Worm (Caenorhabditis elegans): ENCODE measurements around the gene best-17.
A peak's percentile ranks its signal among the peaks of the same experiment; 100 is the strongest.

The best-17 gene

ce11 chrIII:626091-626490, 16.6 kb upstream of the best-17 start:
- TF ChIP-seq med-1 (GFP tag; optimal IDR thresholded peaks at IDR 0.05; ENCODE audit: insufficient read depth), result no peak
- TF ChIP-seq klf-2 (GFP tag; conservative IDR thresholded peaks at IDR 0.05), result no peak

ce11 chrIII:623754-624153, 14.3 kb upstream of the best-17 start:
- TF ChIP-seq T22C8.4 (GFP tag; IDR thresholded peaks at IDR 0.05), result no peak
- no peak for TF ChIP-seq ztf-29 (GFP tag; IDR thresholded peaks at IDR 0.05)
- no peak for TF ChIP-seq klf-2 (GFP tag; conservative IDR thresholded peaks at IDR 0.05)
- peak; percentile 65; the same call in 1 of the 2 replicates for TF ChIP-seq flt-1 (GFP tag; IDR thresholded peaks at IDR 0.05)
- TF ChIP-seq cog-1 (tag; optimal IDR thresholded peaks at IDR 0.05), result peak; percentile 91
- no peak for TF ChIP-seq ref-1 (GFP tag; conservative IDR thresholded peaks at IDR 0.05)
- TF ChIP-seq med-1 (GFP tag; optimal IDR thresholded peaks at IDR 0.05; ENCODE audit: insufficient read depth), result no peak
- TF ChIP-seq ztf-23 (GFP tag; IDR thresholded peaks at IDR 0.05), result peak; percentile 45; the same call in 1 of the 2 replicates
- TF ChIP-seq tab-1 (GFP tag; IDR thresholded peaks at IDR 0.05), result no peak

- TF ChIP-seq med-1 (GFP tag; optimal IDR thresholded peaks at IDR 0.05; ENCODE audit: insufficient read depth) (no peak), T22C8.4 (GFP tag; IDR thresholded peaks at IDR 0.05) (no peak), cog-1 (tag; optimal IDR thresholded peaks at IDR 0.05) (no peak), ref-1 (GFP tag; conservative IDR thresholded peaks at IDR 0.05) (no peak), flt-1 (GFP tag; IDR thresholded peaks at IDR 0.05) (no peak), klf-2 (GFP tag; conservative IDR thresholded peaks at IDR 0.05) (no peak), tab-1 (GFP tag; IDR thresholded peaks at IDR 0.05) (no peak), ztf-29 (GFP tag; IDR thresholded peaks at IDR 0.05) (no peak), ztf-23 (GFP tag; IDR thresholded peaks at IDR 0.05) (no peak)
Measured at ce11 chrIII:620204-620718, 10.8 kb upstream of the best-17 start, which contains the start of gene T19C3.4. Gene T19C3.4 (minus strand): TSS chrIII:620254.

- TF ChIP-seq tab-1 (GFP tag; IDR thresholded peaks at IDR 0.05) (no peak), klf-2 (GFP tag; conservative IDR thresholded peaks at IDR 0.05) (no peak), T22C8.4 (GFP tag; IDR thresholded peaks at IDR 0.05) (no peak), ztf-29 (GFP tag; IDR thresholded peaks at IDR 0.05) (no peak), med-1 (GFP tag; optimal IDR thresholded peaks at IDR 0.05; ENCODE audit: insufficient read depth) (no peak), ref-1 (GFP tag; conservative IDR thresholded peaks at IDR 0.05) (no peak), ztf-23 (GFP tag; IDR thresholded peaks at IDR 0.05) (no peak), flt-1 (GFP tag; IDR thresholded peaks at IDR 0.05) (no peak), cog-1 (tag; optimal IDR thresholded peaks at IDR 0.05) (no peak)
Measured at ce11 chrIII:617467-617866, 8.0 kb upstream of the best-17 start, which contains the start of gene T19C3.2. Gene T19C3.2 (minus strand): TSS chrIII:617567.

- TF ChIP-seq cog-1 (tag; optimal IDR thresholded peaks at IDR 0.05) (no peak), flt-1 (GFP tag; IDR thresholded peaks at IDR 0.05) (no peak), tab-1 (GFP tag; IDR thresholded peaks at IDR 0.05) (no peak), T22C8.4 (GFP tag; IDR thresholded peaks at IDR 0.05) (no peak), ref-1 (GFP tag; conservative IDR thresholded peaks at IDR 0.05) (no peak), ztf-23 (GFP tag; IDR thresholded peaks at IDR 0.05) (no peak)
Measured at ce11 chrIII:614447-614846, 5.0 kb upstream of the best-17 start, which contains the start of gene T19C3.3. Gene T19C3.3 (minus strand): TSS chrIII:614547.

ce11 chrIII:612759-613158, 3.3 kb upstream of the best-17 start:
- no peak for TF ChIP-seq ztf-29 (GFP tag; IDR thresholded peaks at IDR 0.05)
- no peak for TF ChIP-seq tab-1 (GFP tag; IDR thresholded peaks at IDR 0.05)
- no peak for TF ChIP-seq cog-1 (tag; optimal IDR thresholded peaks at IDR 0.05)
- TF ChIP-seq klf-2 (GFP tag; conservative IDR thresholded peaks at IDR 0.05), result no peak
- no peak for TF ChIP-seq med-1 (GFP tag; optimal IDR thresholded peaks at IDR 0.05; ENCODE audit: insufficient read depth)
- no peak for TF ChIP-seq flt-1 (GFP tag; IDR thresholded peaks at IDR 0.05)
- no peak for TF ChIP-seq T22C8.4 (GFP tag; IDR thresholded peaks at IDR 0.05)
- TF ChIP-seq ztf-23 (GFP tag; IDR thresholded peaks at IDR 0.05), result no peak
- TF ChIP-seq ref-1 (GFP tag; conservative IDR thresholded peaks at IDR 0.05), result no peak

- no peak for TF ChIP-seq flt-1 (GFP tag; IDR thresholded peaks at IDR 0.05)
Measured at ce11 chrIII:611900-612299, 2.5 kb upstream of the best-17 start.

ce11 chrIII:605415-606054, 3.9 kb downstream of the best-17 start, which contains the start of the genes Y55B1AR.4 and ttr-7:
Gene Y55B1AR.4 (minus strand): TSS chrIII:605515.
Gene ttr-7 (plus strand): TSS chrIII:606004.
- TF ChIP-seq cog-1 (tag; optimal IDR thresholded peaks at IDR 0.05), result no peak
- no peak for TF ChIP-seq ref-1 (GFP tag; conservative IDR thresholded peaks at IDR 0.05)
- TF ChIP-seq T22C8.4 (GFP tag; IDR thresholded peaks at IDR 0.05), result no peak
- no peak for TF ChIP-seq ztf-29 (GFP tag; IDR thresholded peaks at IDR 0.05)
- no peak for TF ChIP-seq ztf-23 (GFP tag; IDR thresholded peaks at IDR 0.05)
- TF ChIP-seq med-1 (GFP tag; optimal IDR thresholded peaks at IDR 0.05; ENCODE audit: insufficient read depth), result no peak

ce11 chrIII:600316-600932, 9.0 kb downstream of the best-17 start, which contains the start of gene lec-6:
Gene lec-6 (minus strand): TSS chrIII:600366.
- TF ChIP-seq ztf-23 (GFP tag; IDR thresholded peaks at IDR 0.05) (no peak), ztf-29 (GFP tag; IDR thresholded peaks at IDR 0.05) (no peak), flt-1 (GFP tag; IDR thresholded peaks at IDR 0.05) (no peak), cog-1 (tag; optimal IDR thresholded peaks at IDR 0.05) (no peak), T22C8.4 (GFP tag; IDR thresholded peaks at IDR 0.05) (no peak), ref-1 (GFP tag; conservative IDR thresholded peaks at IDR 0.05) (no peak), tab-1 (GFP tag; IDR thresholded peaks at IDR 0.05) (no peak), klf-2 (GFP tag; conservative IDR thresholded peaks at IDR 0.05) (no peak), med-1 (GFP tag; optimal IDR thresholded peaks at IDR 0.05; ENCODE audit: insufficient read depth) (no peak)

- no peak for TF ChIP-seq flt-1 (GFP tag; IDR thresholded peaks at IDR 0.05)
- TF ChIP-seq T22C8.4 (GFP tag; IDR thresholded peaks at IDR 0.05), result no peak
- TF ChIP-seq ztf-29 (GFP tag; IDR thresholded peaks at IDR 0.05), result no peak
- no peak for TF ChIP-seq tab-1 (GFP tag; IDR thresholded peaks at IDR 0.05)
- TF ChIP-seq ref-1 (GFP tag; conservative IDR thresholded peaks at IDR 0.05), result no peak
- TF ChIP-seq ztf-23 (GFP tag; IDR thresholded peaks at IDR 0.05), result no peak
- no peak for TF ChIP-seq cog-1 (tag; optimal IDR thresholded peaks at IDR 0.05)
- no peak for TF ChIP-seq med-1 (GFP tag; optimal IDR thresholded peaks at IDR 0.05; ENCODE audit: insufficient read depth)
- TF ChIP-seq klf-2 (GFP tag; conservative IDR thresholded peaks at IDR 0.05), result no peak
Measured at ce11 chrIII:599279-599678, 10.2 kb downstream of the best-17 start.

Measured in whole organism, midembryonic.